Worm (Caenorhabditis elegans): ENCODE data around the gene tbc-2.
A peak's percentile ranks its signal among the peaks of the same experiment; 100 is the strongest.

ce11 chrII:5838453-5838852 lies 11.2 kb upstream of the tbc-2 start, which contains the start of gene ZK1248.15:
- no peak for TF ChIP-seq pqm-1 (tag; optimal IDR thresholded peaks at IDR 0.05)
- no peak for TF ChIP-seq ama-1 (optimal IDR thresholded peaks at IDR 0.05)
- TF ChIP-seq R02D3.7 (tag; optimal IDR thresholded peaks at IDR 0.05): no peak
- no peak for TF ChIP-seq spr-3 (GFP tag; optimal IDR thresholded peaks at IDR 0.05)
- TF ChIP-seq php-3 (GFP tag; IDR thresholded peaks at IDR 0.05): no peak
- peak in 1 of 2 experiments; percentile 86 for TF ChIP-seq unc-62 (GFP tag; optimal IDR thresholded peaks at IDR 0.05 in 1 of 2)
- no peak for TF ChIP-seq unc-62 (tag; optimal IDR thresholded peaks at IDR 0.05)
- no peak for TF ChIP-seq daf-12 (tag; optimal IDR thresholded peaks at IDR 0.05)
- no peak for TF ChIP-seq nhr-11 (tag; optimal IDR thresholded peaks at IDR 0.05)
- no peak for TF ChIP-seq lin-39 (tag; optimal IDR thresholded peaks at IDR 0.05)
